Worm (Caenorhabditis elegans) whole organism, L4 larva: Measurements from ENCODE around the gene inx-2.
A peak's percentile ranks its signal among the peaks of the same experiment; 100 is the strongest.

Source experiments
- F10B5.3 ChIP-seq: sonication (generic microtip); optimal IDR thresholded peaks from 2 replicates; lab custom pipeline; 2016; ENCODE audit warnings: mild to moderate bottlenecking, missing genetic modification characterization, missing compliant biosample characterization
- F37D6.2 ChIP-seq: sonication (generic microtip); optimal IDR thresholded peaks from 2 replicates; lab custom pipeline; 2016; ENCODE audit warnings: mild to moderate bottlenecking, missing genetic modification characterization, missing compliant biosample characterization
- R02D3.7 ChIP-seq: fragments of 150-350 bp; sonication (generic microtip); optimal IDR thresholded peaks from 3 replicates; lab custom pipeline; 2014; ENCODE audit warnings: missing biosample characterization, missing genetic modification characterization
- T20F7.1 ChIP-seq: fragments of 200-800 bp; sonication (Bioruptor generic); optimal IDR thresholded peaks from 2 replicates; lab custom pipeline; 2018; ENCODE audit warnings: mild to moderate bottlenecking, missing genetic modification characterization, missing compliant biosample characterization
- Y105C5A.15 ChIP-seq: fragments of 200-800 bp; sonication (Bioruptor generic); IDR thresholded peaks from 2 replicates; pipeline ENCODE4 v1.3.6; 2022; ENCODE audit warnings: missing genetic modification characterization, missing compliant biosample characterization
- Y5F2A.4 ChIP-seq: fragments of 200-800 bp; sonication (Bioruptor generic); optimal IDR thresholded peaks from 2 replicates; lab custom pipeline; 2018; ENCODE audit warnings: mild to moderate bottlenecking, missing genetic modification characterization, missing compliant biosample characterization
- Y75B8A.6 ChIP-seq: fragments of 200-800 bp; sonication (Bioruptor generic); IDR thresholded peaks from 2 replicates; pipeline ENCODE4 v1.3.6; 2022; ENCODE audit warnings: missing genetic modification reagents, missing genetic modification characterization, missing compliant biosample characterization
- ZK337.2 ChIP-seq: fragments of 200-800 bp; sonication (Bioruptor generic); IDR thresholded peaks from 2 replicates; pipeline ENCODE4 v1.3.6; 2022; ENCODE audit warnings: missing genetic modification reagents, missing genetic modification characterization, missing compliant biosample characterization
- aha-1 ChIP-seq: fragments of 150-350 bp; peaks from one replicate; lab custom pipeline; 2014; ENCODE audit warnings: missing biosample characterization, missing genetic modification characterization
- ama-1 ChIP-seq: fragments of 150-350 bp; optimal IDR thresholded peaks from 2 replicates; lab custom pipeline; 2014; ENCODE audit warnings: inconsistent platforms, mixed read lengths
- attf-4 ChIP-seq: sonication (generic microtip); optimal IDR thresholded peaks from 3 replicates; lab custom pipeline; 2017; ENCODE audit warnings: missing biosample characterization, missing genetic modification characterization
- ceh-20 ChIP-seq: fragments of 200-800 bp; sonication (Bioruptor generic); IDR thresholded peaks from 2 replicates; pipeline ENCODE4 v1.3.6; 2022; ENCODE audit warnings: missing genetic modification reagents, missing genetic modification characterization, missing compliant biosample characterization
- ceh-28 ChIP-seq: fragments of 150-350 bp; optimal IDR thresholded peaks from 2 replicates; lab custom pipeline; 2014; ENCODE audit warnings: missing biosample characterization, missing genetic modification reagents, missing genetic modification characterization
- ceh-44 ChIP-seq: fragments of 200-800 bp; sonication (Bioruptor generic); IDR thresholded peaks from 2 replicates; pipeline ENCODE4 v1.3.6; 2022; ENCODE audit warnings: missing genetic modification reagents, missing genetic modification characterization, missing compliant biosample characterization
- cey-2 ChIP-seq: sonication (generic microtip); optimal IDR thresholded peaks from 3 replicates; lab custom pipeline; 2017; ENCODE audit warnings: missing genetic modification characterization, mild to moderate bottlenecking, missing compliant biosample characterization, antibody characterized with exemption, borderline replicate concordance; ENCODE audit not compliant: insufficient read depth
- daf-19 ChIP-seq: fragments of 200-800 bp; sonication (Bioruptor generic); conservative IDR thresholded peaks from 2 replicates; pipeline ENCODE4 v1.3.6; 2022; ENCODE audit warnings: missing genetic modification characterization, missing compliant biosample characterization
- dmd-8 ChIP-seq: fragments of 200-800 bp; sonication (Bioruptor generic); IDR thresholded peaks from 2 replicates; pipeline ENCODE4 v1.3.6; 2022; ENCODE audit warnings: missing genetic modification characterization, missing compliant biosample characterization
- dmd-9 ChIP-seq: fragments of 200-800 bp; sonication (Bioruptor generic); IDR thresholded peaks from 2 replicates; pipeline ENCODE4 v1.3.6; 2022; ENCODE audit warnings: missing genetic modification reagents, missing genetic modification characterization, missing compliant biosample characterization
- dve-1 ChIP-seq: sonication (generic microtip); optimal IDR thresholded peaks from 2 replicates; lab custom pipeline; 2017; ENCODE audit warnings: antibody characterized with exemption, mild to moderate bottlenecking, missing genetic modification characterization, missing compliant biosample characterization; ENCODE audit not compliant: insufficient read depth
- egl-43 ChIP-seq: fragments of 200-800 bp; sonication (Bioruptor generic); IDR thresholded peaks from 2 replicates; pipeline ENCODE4 v1.3.6; 2022; ENCODE audit warnings: missing genetic modification reagents, missing genetic modification characterization, missing compliant biosample characterization
- hif-1 ChIP-seq, 2 experiments: sonication (generic microtip); optimal IDR thresholded peaks; 2 replicates each; lab custom pipeline; 2016 to 2017; ENCODE audit warnings: missing compliant biosample characterization in 2 of 2, missing genetic modification characterization in 2 of 2, missing genetic modification reagents in 2 of 2, missing genotype in 2 of 2, mild to moderate bottlenecking in 1 of 2
- jun-1 ChIP-seq: fragments of 150-350 bp; optimal IDR thresholded peaks from 2 replicates; lab custom pipeline; 2014; ENCODE audit warnings: missing biosample characterization, missing genetic modification reagents, missing genetic modification characterization
- lin-29 ChIP-seq: fragments of 200-800 bp; sonication (Bioruptor generic); IDR thresholded peaks from 2 replicates; pipeline ENCODE4 v1.3.6; 2022; ENCODE audit warnings: missing genetic modification reagents, missing genetic modification characterization, missing compliant biosample characterization
- lin-38 ChIP-seq: fragments of 200-800 bp; sonication (Bioruptor generic); IDR thresholded peaks from 2 replicates; pipeline ENCODE4 v1.3.6; 2022; ENCODE audit warnings: missing genetic modification reagents, missing genetic modification characterization, missing compliant biosample characterization
- lin-39 ChIP-seq: fragments of 150-350 bp; optimal IDR thresholded peaks from 2 replicates; lab custom pipeline; 2014; ENCODE audit warnings: missing biosample characterization, missing genetic modification reagents, missing genetic modification characterization
- mes-2 ChIP-seq: sonication (generic microtip); optimal IDR thresholded peaks from 2 replicates; lab custom pipeline; 2016; ENCODE audit warnings: missing genotype, mild to moderate bottlenecking, missing genetic modification characterization, missing compliant biosample characterization; ENCODE audit not compliant: poor library complexity, severe bottlenecking
- mxl-2 ChIP-seq: fragments of 200-800 bp; sonication (Bioruptor generic); conservative IDR thresholded peaks from 2 replicates; pipeline ENCODE4 v1.3.6; 2022; ENCODE audit warnings: missing genetic modification reagents, missing genetic modification characterization, missing compliant biosample characterization
- nhr-111 ChIP-seq: fragments of 200-800 bp; sonication (Bioruptor generic); optimal IDR thresholded peaks from 2 replicates; lab custom pipeline; 2018; ENCODE audit warnings: mild to moderate bottlenecking, missing genetic modification characterization, missing compliant biosample characterization
- nhr-25 ChIP-seq: sonication (generic microtip); optimal IDR thresholded peaks from 2 replicates; lab custom pipeline; 2017; ENCODE audit warnings: missing genetic modification characterization, mild to moderate bottlenecking, missing compliant biosample characterization, antibody characterized with exemption, moderate library complexity, borderline replicate concordance; ENCODE audit not compliant: insufficient read depth
- nhr-41 ChIP-seq: fragments of 200-800 bp; sonication (Bioruptor generic); IDR thresholded peaks from 2 replicates; pipeline ENCODE4 v1.3.6; 2022; ENCODE audit warnings: missing genetic modification reagents, missing genetic modification characterization, missing compliant biosample characterization
- nhr-42 ChIP-seq: fragments of 200-800 bp; sonication (Bioruptor generic); IDR thresholded peaks from 2 replicates; pipeline ENCODE4 v1.3.6; 2022; ENCODE audit warnings: missing genetic modification characterization, missing compliant biosample characterization
- nhr-48 ChIP-seq: sonication (generic microtip); optimal IDR thresholded peaks from 2 replicates; lab custom pipeline; 2016; ENCODE audit warnings: mild to moderate bottlenecking, missing genetic modification characterization, missing compliant biosample characterization
- nhr-6 ChIP-seq: fragments of 150-350 bp; optimal IDR thresholded peaks from 2 replicates; lab custom pipeline; 2014; ENCODE audit warnings: missing biosample characterization, missing genetic modification characterization
- nhr-76 ChIP-seq: fragments of 150-350 bp; optimal IDR thresholded peaks from 2 replicates; lab custom pipeline; 2014; ENCODE audit warnings: missing biosample characterization, missing genetic modification characterization
- nhr-77 ChIP-seq: fragments of 150-350 bp; optimal IDR thresholded peaks from 2 replicates; lab custom pipeline; 2014; ENCODE audit warnings: missing biosample characterization, missing genetic modification characterization
- php-3 ChIP-seq: fragments of 200-800 bp; sonication (Bioruptor generic); IDR thresholded peaks from 2 replicates; pipeline ENCODE4 v1.3.6; 2022; ENCODE audit warnings: missing genetic modification reagents, missing genetic modification characterization, missing compliant biosample characterization
- pqm-1 ChIP-seq: sonication (generic microtip); optimal IDR thresholded peaks from 2 replicates; lab custom pipeline; 2017; ENCODE audit warnings: missing biosample characterization, missing genetic modification characterization
- rbr-2 ChIP-seq: sonication (generic microtip); optimal IDR thresholded peaks from 2 replicates; lab custom pipeline; 2016; ENCODE audit warnings: missing genotype, missing genetic modification characterization, missing compliant biosample characterization
- saeg-2 ChIP-seq: fragments of 200-800 bp; sonication (Bioruptor generic); IDR thresholded peaks from 2 replicates; pipeline ENCODE4 v1.3.6; 2022; ENCODE audit warnings: missing genetic modification reagents, missing genetic modification characterization, missing compliant biosample characterization
- sdz-12 ChIP-seq: fragments of 200-800 bp; sonication (Bioruptor generic); optimal IDR thresholded peaks from 2 replicates; lab custom pipeline; 2018; ENCODE audit warnings: mild to moderate bottlenecking, missing genetic modification characterization, missing compliant biosample characterization
- skn-1 ChIP-seq: fragments of 150-350 bp; optimal IDR thresholded peaks from 2 replicates; lab custom pipeline; 2014; ENCODE audit warnings: missing biosample characterization, missing genetic modification characterization
- snpc-1.2 ChIP-seq: fragments of 200-800 bp; sonication (Bioruptor generic); IDR thresholded peaks from 2 replicates; pipeline ENCODE4 v1.3.6; 2022; ENCODE audit warnings: missing genetic modification reagents, missing genetic modification characterization, missing compliant biosample characterization
- snpc-4 ChIP-seq: fragments of 150-350 bp; optimal IDR thresholded peaks from 2 replicates; lab custom pipeline; 2014; ENCODE audit warnings: missing biosample characterization, missing genetic modification characterization
- spr-3 ChIP-seq: fragments of 200-800 bp; sonication (Bioruptor generic); optimal IDR thresholded peaks from 2 replicates; lab custom pipeline; 2018; ENCODE audit warnings: mild to moderate bottlenecking, missing genetic modification characterization, missing compliant biosample characterization
- tag-97 ChIP-seq: fragments of 200-800 bp; sonication (Bioruptor generic); IDR thresholded peaks from 2 replicates; pipeline ENCODE4 v1.3.6; 2022; ENCODE audit warnings: missing genetic modification characterization, missing compliant biosample characterization
- unc-62 ChIP-seq, 3 experiments: fragments of 150-350 bp in 1 of 3; sonication (generic microtip); optimal IDR thresholded peaks in 2 of 3; peaks in 1 of 3; 1 replicate in 1 of 3; 2 replicates in 2 of 3; lab custom pipeline; 2014 to 2017; ENCODE audit warnings: missing biosample characterization in 3 of 3, missing genetic modification characterization in 3 of 3, missing genetic modification reagents in 3 of 3, missing genotype in 1 of 3
- zag-1 ChIP-seq: fragments of 150-350 bp; optimal IDR thresholded peaks from 2 replicates; lab custom pipeline; 2014; ENCODE audit warnings: missing biosample characterization, missing genetic modification characterization
- zfp-3 ChIP-seq: fragments of 200-800 bp; sonication (Bioruptor generic); conservative IDR thresholded peaks from 2 replicates; pipeline ENCODE4 v1.3.6; 2022; ENCODE audit warnings: missing genetic modification reagents, missing genetic modification characterization, missing compliant biosample characterization
- zip-11 ChIP-seq: fragments of 200-800 bp; sonication (Bioruptor generic); IDR thresholded peaks from 2 replicates; pipeline ENCODE4 v1.3.6; 2022; ENCODE audit warnings: missing genetic modification characterization, missing compliant biosample characterization
- zip-2 ChIP-seq: fragments of 150-350 bp; optimal IDR thresholded peaks from 2 replicates; lab custom pipeline; 2014; ENCODE audit warnings: missing biosample characterization, missing genetic modification characterization
- ztf-11 ChIP-seq: fragments of 150-350 bp; optimal IDR thresholded peaks from 2 replicates; lab custom pipeline; 2014; ENCODE audit warnings: missing biosample characterization, missing genetic modification characterization

The inx-2 gene

ce11 chrX:11252429-11252828 is 44.1 kb downstream of the inx-2 start (continued):
- TF ChIP-seq unc-62 (GFP tag; optimal IDR thresholded peaks at IDR 0.05 in 1 of 2; lab: Kevin White, UChicago) (no peak), unc-62 (tag; optimal IDR thresholded peaks at IDR 0.05; lab: Kevin White, UChicago) (no peak), lin-38 (peak; percentile 76), mxl-2 (GFP tag; lab: Robert Waterston, UW) (0 out of 2 replicates have a peak, but pooled peaks have one; percentile 4), zag-1 (tag; lab: Kevin White, UChicago) (no peak), F37D6.2 (tag; lab: Kevin White, UChicago) (peak; percentile 33), zfp-3 (GFP tag; lab: Robert Waterston, UW) (no peak; the same call in 1 of the 2 replicates), ceh-28 (no peak), Y75B8A.6 (GFP tag; lab: Robert Waterston, UW) (0 out of 2 replicates have a peak, but pooled peaks have one; percentile 76), mes-2 (peak; percentile 76), dmd-8 (GFP tag; lab: Robert Waterston, UW) (no peak), lin-29 (GFP tag; lab: Robert Waterston, UW) (no peak), F10B5.3 (tag; lab: Kevin White, UChicago) (peak; percentile 53), spr-3 (no peak), nhr-111 (GFP tag; lab: Kevin White, UChicago) (peak; percentile 59), nhr-41 (0 out of 2 replicates have a peak, but pooled peaks have one; percentile 71), zip-2 (tag; lab: Kevin White, UChicago) (peak; percentile 72), saeg-2 (no peak), nhr-25 (tag; lab: Kevin White, UChicago) (no peak), R02D3.7 (no peak), nhr-76 (tag; lab: Kevin White, UChicago) (no peak), tag-97 (GFP tag; lab: Robert Waterston, UW) (no peak), ztf-11 (tag; lab: Kevin White, UChicago) (no peak), snpc-4 (tag; lab: Kevin White, UChicago) (no peak), nhr-48 (peak; percentile 48), hif-1 (tag; optimal IDR thresholded peaks at IDR 0.05; lab: Kevin White, UChicago) (peak in 1 of 2 experiments; percentile 47), attf-4 (no peak), Y105C5A.15 (no peak), skn-1 (tag; lab: Kevin White, UChicago) (no peak), Y5F2A.4 (GFP tag; lab: Kevin White, UChicago) (peak; percentile 59), jun-1 (tag; lab: Kevin White, UChicago) (no peak), ZK337.2 (no peak), rbr-2 (tag; lab: Kevin White, UChicago) (peak; percentile 71), lin-39 (tag; lab: Kevin White, UChicago) (no peak), pqm-1 (tag; lab: Kevin White, UChicago) (no peak), dmd-9 (GFP tag; lab: Robert Waterston, UW) (no peak), ceh-20 (GFP tag; lab: Robert Waterston, UW) (no peak; the same call in 1 of the 2 replicates), T20F7.1 (GFP tag; lab: Kevin White, UChicago) (peak; percentile 1), ceh-44 (peak; percentile 33; the same call in 1 of the 2 replicates), aha-1 (tag; lab: Kevin White, UChicago) (no peak), daf-19 (GFP tag; lab: Robert Waterston, UW) (peak; percentile 83), zip-11 (GFP tag; lab: Robert Waterston, UW) (no peak), sdz-12 (GFP tag; lab: Kevin White, UChicago) (peak; percentile 30), ama-1 (lab: Kevin White, UChicago) (no peak), dve-1 (peak; percentile 64), nhr-6 (tag; lab: Kevin White, UChicago) (peak; percentile 12), egl-43 (GFP tag; lab: Robert Waterston, UW) (no peak), cey-2 (tag; lab: Kevin White, UChicago) (no peak), nhr-77 (no peak), php-3 (GFP tag; lab: Robert Waterston, UW) (peak; percentile 71), nhr-42 (GFP tag; lab: Robert Waterston, UW) (no peak), snpc-1.2 (peak; percentile 86)
